Worm (Caenorhabditis elegans): ENCODE results near the gene M28.8.

The M28.8 gene

ce11 chrII:10608821-10609220 is 19.2 kb upstream of the M28.8 start:
- no peak for TF ChIP-seq spr-1 (tag; optimal IDR thresholded peaks at IDR 0.05)
- peak in 1 of 2 experiments; percentile 95 for TF ChIP-seq unc-62 (GFP tag; optimal IDR thresholded peaks at IDR 0.05 in 1 of 2)
- no peak for TF ChIP-seq unc-62 (tag; optimal IDR thresholded peaks at IDR 0.05)

DNA sequence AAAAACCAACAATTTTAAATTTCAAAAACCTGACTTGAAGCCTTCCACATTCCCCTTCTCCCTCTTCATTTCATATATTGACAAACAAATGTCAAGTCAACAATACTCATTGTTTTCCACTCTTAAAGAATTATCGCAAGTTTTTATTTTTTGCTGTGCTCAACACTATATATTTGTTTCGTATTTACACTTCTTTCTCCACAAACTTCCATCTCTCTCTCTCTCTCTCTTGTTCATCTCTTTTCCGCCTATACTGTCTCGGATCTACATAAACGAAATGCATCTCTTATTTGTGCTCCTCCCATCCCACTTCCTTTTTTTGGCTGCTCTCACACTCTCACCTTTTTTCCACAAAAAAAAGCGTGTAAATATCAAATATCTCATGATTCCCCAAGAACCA is 15.3 kb upstream of the M28.8 start, which contains the start of gene C14A4.12:
Gene C14A4.12, plus strand, starts transcription at position 301 of the 400 bp plus-strand sequence.
- TF ChIP-seq mxl-3 (GFP tag; optimal IDR thresholded peaks at IDR 0.05), result no peak
- TF ChIP-seq aha-1 (tag), result peak; percentile 54

- TF ChIP-seq ZK337.2 (GFP tag; IDR thresholded peaks at IDR 0.05) (no peak), aha-1 (tag) (peak; percentile 48)
These were observed 9.9 kb upstream of the M28.8 start, which contains the start of gene C14A4.13 for ce11 chrII:10618157-10618556. Gene C14A4.13, plus strand, starts transcription at chrII:10618457.

DNA sequence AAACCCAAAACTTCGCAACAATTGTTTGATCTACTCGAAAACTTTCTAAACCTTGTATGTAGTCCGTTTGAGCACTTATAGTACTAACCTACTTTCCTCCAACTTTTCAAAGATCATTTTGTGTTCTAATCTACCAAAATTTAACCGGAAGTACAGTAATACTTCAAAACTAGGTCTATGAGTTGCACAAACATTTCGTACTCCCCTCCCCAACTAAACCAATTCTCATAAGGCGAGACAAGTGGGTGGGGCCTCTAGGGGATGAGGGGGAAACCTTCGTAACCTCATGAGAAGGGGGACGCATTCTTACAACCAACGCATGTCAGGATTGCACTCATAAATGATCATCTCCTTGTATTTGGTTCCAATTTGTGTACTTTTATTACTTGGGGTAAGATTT is 6.1 kb upstream of the M28.8 start, which contains the start of gene cutl-9:
Gene cutl-9, plus strand, starts transcription at position 301 of the 400 bp plus-strand sequence.
- TF ChIP-seq zip-2 (tag; optimal IDR thresholded peaks at IDR 0.05) (no peak), ztf-7 (tag; optimal IDR thresholded peaks at IDR 0.05) (no peak), mes-2 (tag; optimal IDR thresholded peaks at IDR 0.05; ENCODE audit: poor library complexity, severe bottlenecking) (no peak), F26F4.8 (GFP tag; conservative IDR thresholded peaks at IDR 0.05) (no peak), unc-62 (GFP tag; optimal IDR thresholded peaks at IDR 0.05 in 1 of 2) (no peak), unc-62 (tag; optimal IDR thresholded peaks at IDR 0.05) (no peak)

- TF ChIP-seq nhr-237 (tag; optimal IDR thresholded peaks at IDR 0.05), result no peak
- no peak for TF ChIP-seq ceh-28 (tag; optimal IDR thresholded peaks at IDR 0.05)
- no peak for TF ChIP-seq lsy-2 (tag; optimal IDR thresholded peaks at IDR 0.05)
- no peak for TF ChIP-seq ces-1 (GFP tag; optimal IDR thresholded peaks at IDR 0.05)
- no peak for TF ChIP-seq nhr-10 (tag; optimal IDR thresholded peaks at IDR 0.05)
- no peak for TF ChIP-seq lin-39 (tag; optimal IDR thresholded peaks at IDR 0.05)
- no peak for TF ChIP-seq ZK337.2 (GFP tag; IDR thresholded peaks at IDR 0.05)
- TF ChIP-seq spr-3 (GFP tag; optimal IDR thresholded peaks at IDR 0.05), result no peak
- TF ChIP-seq dve-1 (tag; optimal IDR thresholded peaks at IDR 0.05; ENCODE audit: insufficient read depth), result peak; percentile 32
- no peak for TF ChIP-seq Y105C5A.15 (GFP tag; IDR thresholded peaks at IDR 0.05)
- TF ChIP-seq dmd-6 (GFP tag; IDR thresholded peaks at IDR 0.05), result peak; percentile 64
- no peak for TF ChIP-seq F49E8.2 (tag; optimal IDR thresholded peaks at IDR 0.05; ENCODE audit: borderline replicate concordance)
- TF ChIP-seq pqm-1 (tag; optimal IDR thresholded peaks at IDR 0.05), result peak; percentile 90
- TF ChIP-seq nhr-28 (tag; optimal IDR thresholded peaks at IDR 0.05), result peak; percentile 75
- TF ChIP-seq Y5F2A.4 (GFP tag; optimal IDR thresholded peaks at IDR 0.05), result no peak
- TF ChIP-seq hlh-11 (tag; optimal IDR thresholded peaks at IDR 0.05), result peak; percentile 67
- peak; percentile 35 for TF ChIP-seq aha-1 (tag)
- TF ChIP-seq daf-16 (GFP tag; optimal IDR thresholded peaks at IDR 0.05), result no peak
- TF ChIP-seq daf-16 (tag; optimal IDR thresholded peaks at IDR 0.05), result peak; percentile 53
These were observed 977 bp upstream of the M28.8 start for ce11 chrII:10627086-10627485.

DNA sequence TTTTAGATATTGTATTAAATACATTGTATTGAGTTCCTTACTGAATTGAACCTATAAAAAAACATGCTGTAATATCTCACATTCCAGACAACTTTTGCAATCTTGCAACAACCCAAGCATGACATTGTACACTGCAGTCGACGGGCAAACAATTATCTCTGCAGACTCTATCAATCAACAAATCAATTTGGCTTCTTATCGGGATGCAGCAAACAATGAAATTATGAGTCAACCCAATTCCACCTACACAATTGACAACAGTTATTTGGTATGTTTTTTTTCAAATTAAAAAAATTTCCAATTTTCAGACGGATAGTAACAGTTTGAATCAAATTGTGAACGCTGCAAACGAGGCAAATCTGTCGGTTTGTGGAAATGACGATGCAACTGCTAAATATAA is 2.9 kb downstream of the M28.8 start:
- TF ChIP-seq Y75B8A.6 (GFP tag; IDR thresholded peaks at IDR 0.05) (no peak), pqm-1 (tag; optimal IDR thresholded peaks at IDR 0.05) (peak; percentile 63)

DNA sequence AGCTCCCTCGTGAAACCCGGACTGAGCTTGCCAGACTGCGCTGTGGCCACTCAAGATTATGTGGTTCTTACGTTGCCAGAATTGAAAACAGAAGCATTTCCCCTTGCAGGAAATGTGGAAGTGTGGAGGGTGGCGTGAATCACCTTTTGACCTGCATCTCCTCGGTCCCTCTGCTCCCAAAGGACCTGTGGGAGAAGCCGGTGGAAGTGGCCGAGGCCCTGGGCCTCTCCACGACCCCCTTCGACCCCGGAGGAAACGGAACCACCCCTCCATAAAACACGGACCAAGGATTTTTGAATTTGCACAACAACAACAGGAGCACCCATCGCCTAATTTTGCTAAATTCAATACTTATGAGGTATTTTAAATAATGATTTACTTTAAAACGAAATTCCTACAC is 9.6 kb downstream of the M28.8 start:
- TF ChIP-seq set-16 (GFP tag; IDR thresholded peaks at IDR 0.05), result peak; percentile 80; the same call in 1 of the 2 replicates
